Worm (Caenorhabditis elegans) whole organism, young adult: ENCODE data around the gene C47G2.4.

Experiments
- akir-1 ChIP-seq: fragments of 200-800 bp; sonication (Bioruptor generic); optimal IDR thresholded peaks from 2 replicates; lab custom pipeline; 2018; ENCODE audit warnings: mild to moderate bottlenecking, missing genetic modification characterization, moderate library complexity, missing compliant biosample characterization
- egl-18 ChIP-seq: fragments of 200-800 bp; sonication (Bioruptor generic); IDR thresholded peaks from 2 replicates; pipeline ENCODE4 v1.3.6; 2022; ENCODE audit warnings: missing genetic modification reagents, missing genetic modification characterization, missing compliant biosample characterization
- gei-17 ChIP-seq: fragments of 200-800 bp; sonication (Bioruptor generic); optimal IDR thresholded peaks from 2 replicates; lab custom pipeline; 2018; ENCODE audit warnings: mild to moderate bottlenecking, missing genetic modification characterization, missing compliant biosample characterization
- lin-26 ChIP-seq: fragments of 200-800 bp; sonication (Bioruptor generic); IDR thresholded peaks from 2 replicates; pipeline ENCODE4 v1.3.6; 2022; ENCODE audit warnings: missing genetic modification reagents, missing genetic modification characterization, missing compliant biosample characterization
- lin-35 ChIP-seq, 3 experiments: fragments of 150-350 bp in 2 of 3; sonication (generic microtip) in 1 of 3; optimal IDR thresholded peaks; 2 replicates each; lab custom pipeline; 2014 to 2018; ENCODE audit warnings: missing biosample characterization in 3 of 3, missing genetic modification characterization in 3 of 3, missing genetic modification reagents in 3 of 3
- nhr-120 ChIP-seq: fragments of 200-800 bp; sonication (Bioruptor generic); IDR thresholded peaks from 2 replicates; pipeline ENCODE4 v1.3.6; 2022; ENCODE audit warnings: missing genetic modification characterization, missing compliant biosample characterization

C47G2.4 gene

DNA sequence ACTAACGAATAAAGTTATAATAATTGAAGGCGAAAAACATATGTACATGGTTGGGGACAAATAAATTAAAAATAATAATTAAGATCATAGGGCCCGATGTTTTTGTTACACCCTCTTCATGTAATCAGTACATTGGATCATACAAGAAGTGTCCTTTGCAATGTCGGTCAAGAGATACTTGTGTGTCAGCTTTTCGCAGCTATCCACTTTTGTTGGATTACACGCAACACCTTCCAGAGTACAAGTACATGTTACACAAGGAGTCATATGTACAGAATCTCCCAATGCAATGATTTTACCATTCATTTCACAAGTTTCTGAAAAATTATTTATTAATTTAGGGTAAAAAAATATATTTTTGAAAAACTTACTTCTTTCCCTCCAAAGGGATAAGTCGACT lies 52.4 kb downstream of the C47G2.4 start:
- TF ChIP-seq egl-18 (GFP tag; lab: Robert Waterston, UW) (no peak), lin-35 (GFP tag; optimal IDR thresholded peaks at IDR 0.05; lab: Kevin White, UChicago) (no peak), nhr-120 (no peak), gei-17 (GFP tag; lab: Kevin White, UChicago) (no peak), lin-26 (GFP tag; lab: Robert Waterston, UW) (no peak), akir-1 (GFP tag; lab: Kevin White, UChicago) (no peak)
